Fruit fly (Drosophila melanogaster) S2 (cell line): Measurements from ENCODE around the gene ct.

Source experiments
- CG8478 ChIP-seq: fragments of >200 bp; optimal IDR thresholded peaks from 2 replicates; lab custom pipeline; 2018
- CTCF ChIP-seq, 2 experiments: fragments of >200 bp; optimal IDR thresholded peaks; 2 replicates each; lab custom pipeline; 2018

DNA sequence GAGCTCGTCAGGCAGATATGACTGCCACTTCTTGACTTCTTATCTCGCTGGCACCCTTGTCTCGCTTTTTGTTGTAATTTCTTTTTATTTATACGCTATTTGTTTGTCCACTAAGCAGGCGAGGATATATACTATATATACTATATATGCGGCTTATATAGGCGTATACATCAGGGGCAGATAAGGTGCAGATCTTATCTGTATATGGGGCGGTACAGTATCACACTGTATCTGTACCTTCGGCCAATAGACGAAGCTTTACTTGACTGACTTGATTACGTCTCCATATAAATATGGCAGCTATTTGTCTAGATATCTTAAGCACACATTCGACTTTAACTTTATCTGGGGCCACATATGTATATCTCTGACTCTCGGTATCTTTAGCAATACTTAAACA is 23.1 kb downstream of the ct start:
- TF ChIP-seq CG8478, result no peak
- no peak for TF ChIP-seq CTCF (optimal IDR thresholded peaks at IDR 0.05; lab: Kevin White, UChicago)
